Fruit fly (Drosophila melanogaster) whole organism, prepupa: Measurements from ENCODE around the gene CG2246.
A peak's percentile ranks its signal among the peaks of the same experiment; 100 is the strongest.

ENCODE experiments used
- Blimp-1 ChIP-seq: fragments of 200-800 bp; sonication (Bioruptor generic); optimal IDR thresholded peaks from 3 replicates; lab custom pipeline; 2017; ENCODE audit warnings: missing biosample characterization, missing genetic modification characterization, mild to moderate bottlenecking, moderate library complexity, missing genetic modification reagents
- CG10631 ChIP-seq: fragments of 200-800 bp; sonication (Bioruptor generic); optimal IDR thresholded peaks from 2 replicates; lab custom pipeline; 2016; ENCODE audit warnings: missing biosample characterization, missing genetic modification characterization
- CG10669 ChIP-seq: fragments of 200-800 bp; sonication (Bioruptor generic); optimal IDR thresholded peaks from 3 replicates; lab custom pipeline; 2018; ENCODE audit warnings: missing biosample characterization, mild to moderate bottlenecking, missing genetic modification characterization, moderate library complexity
- CG11294 ChIP-seq: fragments of 200-800 bp; sonication (Bioruptor generic); IDR thresholded peaks from 2 replicates; pipeline ENCODE4 v1.3.6; 2022; ENCODE audit warnings: missing biosample characterization, missing genetic modification characterization
- CG11762 ChIP-seq: fragments of 200-800 bp; sonication (Bioruptor generic); optimal IDR thresholded peaks from 3 replicates; lab custom pipeline; 2016; ENCODE audit warnings: missing biosample characterization, missing genetic modification characterization; ENCODE audit not compliant: insufficient read depth
- CG11902 ChIP-seq: fragments of 200-800 bp; sonication (Bioruptor generic); optimal IDR thresholded peaks from 3 replicates; lab custom pipeline; 2016; ENCODE audit warnings: missing biosample characterization, missing genetic modification characterization
- CG15336 ChIP-seq: fragments of 200-800 bp; sonication (Bioruptor generic); IDR thresholded peaks from 2 replicates; pipeline ENCODE4 v1.3.6; 2022; ENCODE audit warnings: missing biosample characterization, missing genetic modification characterization
- CG3032 ChIP-seq: fragments of 200-800 bp; optimal IDR thresholded peaks from 2 replicates; lab custom pipeline; 2019; ENCODE audit warnings: missing biosample characterization, mild to moderate bottlenecking, missing genetic modification characterization, moderate library complexity
- CG32006 ChIP-seq: fragments of 200-800 bp; sonication (Bioruptor generic); optimal IDR thresholded peaks from 3 replicates; lab custom pipeline; 2017; ENCODE audit warnings: missing biosample characterization, mild to moderate bottlenecking, missing genetic modification characterization
- CG34406 ChIP-seq: fragments of 200-800 bp; sonication (Bioruptor generic); optimal IDR thresholded peaks from 3 replicates; lab custom pipeline; 2016; ENCODE audit warnings: missing biosample characterization, missing genetic modification characterization
- CG4318 ChIP-seq: fragments of 200-800 bp; sonication (Bioruptor generic); optimal IDR thresholded peaks from 3 replicates; lab custom pipeline; 2017; ENCODE audit warnings: missing biosample characterization, mild to moderate bottlenecking, missing genetic modification characterization
- CG6163 ChIP-seq: fragments of 200-800 bp; sonication (Bioruptor generic); IDR thresholded peaks from 3 replicates; pipeline ENCODE4 v1.3.6; 2022; ENCODE audit warnings: missing biosample characterization, missing genetic modification characterization
- CG6276 ChIP-seq: fragments of 200-800 bp; sonication (Bioruptor generic); optimal IDR thresholded peaks from 2 replicates; lab custom pipeline; 2017; ENCODE audit warnings: missing biosample characterization, mild to moderate bottlenecking, missing genetic modification characterization
- CG6792 ChIP-seq: fragments of 200-800 bp; sonication (Bioruptor generic); optimal IDR thresholded peaks from 3 replicates; lab custom pipeline; 2016; ENCODE audit warnings: missing biosample characterization, missing genetic modification characterization
- CG6808 ChIP-seq: fragments of 200-800 bp; sonication (Bioruptor generic); optimal IDR thresholded peaks from 3 replicates; lab custom pipeline; 2017; ENCODE audit warnings: missing biosample characterization, missing genetic modification characterization, mild to moderate bottlenecking, moderate library complexity, missing genetic modification reagents
- CG6854 ChIP-seq: fragments of 200-800 bp; sonication (Bioruptor generic); optimal IDR thresholded peaks from 2 replicates; lab custom pipeline; 2017; ENCODE audit warnings: missing biosample characterization, mild to moderate bottlenecking, missing genetic modification characterization
- CG8119 ChIP-seq: fragments of 200-800 bp; sonication (Bioruptor generic); IDR thresholded peaks from 3 replicates; pipeline ENCODE4 v1.3.6; 2022; ENCODE audit warnings: missing biosample characterization, missing genetic modification characterization
- CG8319 ChIP-seq: fragments of 200-800 bp; sonication (Bioruptor generic); optimal IDR thresholded peaks from 3 replicates; lab custom pipeline; 2016; ENCODE audit warnings: missing biosample characterization, missing genetic modification characterization
- CG9139 ChIP-seq: fragments of 200-800 bp; sonication (Bioruptor generic); optimal IDR thresholded peaks from 3 replicates; lab custom pipeline; 2017; ENCODE audit warnings: missing biosample characterization, mild to moderate bottlenecking, missing genetic modification characterization
- Eip75B ChIP-seq: fragments of 200-800 bp; sonication (Bioruptor generic); optimal IDR thresholded peaks from 3 replicates; lab custom pipeline; 2016; ENCODE audit warnings: missing biosample characterization, missing genetic modification characterization
- Eip78C ChIP-seq: fragments of 200-800 bp; sonication (Bioruptor generic); peaks from one replicate; lab custom pipeline; 2016; ENCODE audit warnings: missing biosample characterization, missing genetic modification characterization
- Eip93F ChIP-seq: fragments of 200-800 bp; sonication (Bioruptor generic); optimal IDR thresholded peaks from 2 replicates; lab custom pipeline; 2016; ENCODE audit warnings: missing biosample characterization, mild to moderate bottlenecking, missing genetic modification characterization
- Ets96B ChIP-seq: fragments of 200-800 bp; optimal IDR thresholded peaks from 2 replicates; lab custom pipeline; 2019; ENCODE audit warnings: missing biosample characterization, mild to moderate bottlenecking, missing genetic modification characterization, moderate library complexity
- Hr38 ChIP-seq: sonication (Bioruptor generic); optimal IDR thresholded peaks from 2 replicates; lab custom pipeline; 2016; ENCODE audit warnings: missing biosample characterization, missing genetic modification characterization
- Hr39 ChIP-seq: fragments of 200-800 bp; sonication (Bioruptor generic); optimal IDR thresholded peaks from 2 replicates; lab custom pipeline; 2016; ENCODE audit warnings: missing biosample characterization, missing genetic modification characterization
- Hr4 ChIP-seq: fragments of 200-800 bp; sonication (Bioruptor generic); optimal IDR thresholded peaks from 3 replicates; lab custom pipeline; 2016; ENCODE audit warnings: missing biosample characterization, missing genetic modification characterization
- Lpt ChIP-seq: fragments of 200-800 bp; sonication (Bioruptor generic); optimal IDR thresholded peaks from 3 replicates; lab custom pipeline; 2016; ENCODE audit warnings: missing biosample characterization, missing genetic modification characterization
- Met ChIP-seq: fragments of 200-800 bp; sonication (Bioruptor generic); optimal IDR thresholded peaks from 3 replicates; lab custom pipeline; 2016; ENCODE audit warnings: missing biosample characterization, missing genetic modification characterization
- Smox ChIP-seq: fragments of 200-800 bp; sonication (Bioruptor generic); optimal IDR thresholded peaks from 3 replicates; lab custom pipeline; 2016; ENCODE audit warnings: missing biosample characterization, missing genetic modification characterization
- Sox102F ChIP-seq: fragments of 200-800 bp; sonication (Bioruptor generic); optimal IDR thresholded peaks from 2 replicates; lab custom pipeline; 2016; ENCODE audit warnings: missing biosample characterization, mild to moderate bottlenecking, missing genetic modification characterization
- Sox14 ChIP-seq: fragments of 200-800 bp; sonication (Bioruptor generic); optimal IDR thresholded peaks from 3 replicates; lab custom pipeline; 2016; ENCODE audit warnings: missing biosample characterization, missing genetic modification characterization
- Sox15 ChIP-seq: fragments of 200-800 bp; sonication (Bioruptor generic); optimal IDR thresholded peaks from 3 replicates; lab custom pipeline; 2016; ENCODE audit warnings: missing biosample characterization, missing genetic modification characterization
- achi ChIP-seq: fragments of 200-800 bp; sonication (Bioruptor generic); optimal IDR thresholded peaks from 3 replicates; lab custom pipeline; 2016; ENCODE audit warnings: missing biosample characterization, missing genetic modification characterization
- acj6 ChIP-seq: fragments of 200-800 bp; sonication (Bioruptor generic); optimal IDR thresholded peaks from 3 replicates; lab custom pipeline; 2016; ENCODE audit warnings: missing biosample characterization, missing genetic modification characterization
- cyc ChIP-seq: fragments of 200-800 bp; sonication (Bioruptor generic); optimal IDR thresholded peaks from 3 replicates; lab custom pipeline; 2016; ENCODE audit warnings: missing biosample characterization, missing genetic modification characterization
- dsx ChIP-seq: fragments of 200-800 bp; optimal IDR thresholded peaks from 3 replicates; lab custom pipeline; 2019; ENCODE audit warnings: missing biosample characterization, mild to moderate bottlenecking, missing genetic modification characterization, moderate library complexity; ENCODE audit not compliant: poor library complexity, severe bottlenecking
- eg ChIP-seq: fragments of 200-800 bp; sonication (Bioruptor generic); IDR thresholded peaks from 3 replicates; pipeline ENCODE4 v1.3.6; 2022; ENCODE audit warnings: missing biosample characterization, missing genetic modification characterization
- esn ChIP-seq: fragments of 200-800 bp; sonication (Bioruptor generic); optimal IDR thresholded peaks from 2 replicates; lab custom pipeline; 2016; ENCODE audit warnings: missing biosample characterization, mild to moderate bottlenecking, missing genetic modification characterization, moderate library complexity
- fd59A ChIP-seq: fragments of 200-800 bp; sonication (Bioruptor generic); optimal IDR thresholded peaks from 2 replicates; lab custom pipeline; 2017; ENCODE audit warnings: missing biosample characterization, mild to moderate bottlenecking, missing genetic modification characterization, missing genetic modification reagents
- fkh ChIP-seq: fragments of 200-800 bp; sonication (Bioruptor generic); optimal IDR thresholded peaks from 3 replicates; lab custom pipeline; 2017; ENCODE audit warnings: missing biosample characterization, mild to moderate bottlenecking, missing genetic modification characterization, moderate library complexity
- lz ChIP-seq: fragments of 200-800 bp; sonication (Bioruptor generic); optimal IDR thresholded peaks from 3 replicates; lab custom pipeline; 2016; ENCODE audit warnings: missing biosample characterization, missing genetic modification characterization
- net ChIP-seq: fragments of 200-800 bp; sonication (Bioruptor generic); optimal IDR thresholded peaks from 3 replicates; lab custom pipeline; 2016; ENCODE audit warnings: missing biosample characterization, missing genetic modification characterization
- salr ChIP-seq, 2 experiments: fragments of 200-800 bp; sonication (Bioruptor generic); optimal IDR thresholded peaks; 3 replicates each; lab custom pipeline; 2016 to 2018; ENCODE audit warnings: missing biosample characterization in 2 of 2, missing genetic modification characterization in 2 of 2, mild to moderate bottlenecking in 1 of 2
- spab ChIP-seq: fragments of 200-800 bp; sonication (Bioruptor generic); optimal IDR thresholded peaks from 2 replicates; lab custom pipeline; 2017; ENCODE audit warnings: missing biosample characterization, mild to moderate bottlenecking, missing genetic modification characterization, missing genetic modification reagents
- ss ChIP-seq, 2 experiments: fragments of 200-800 bp; sonication (Bioruptor generic); optimal IDR thresholded peaks; 2 replicates in 1 of 2; 3 replicates in 1 of 2; lab custom pipeline; 2017 to 2018; ENCODE audit warnings: mild to moderate bottlenecking in 2 of 2, missing biosample characterization in 2 of 2, missing genetic modification characterization in 2 of 2, moderate library complexity in 1 of 2
- svp ChIP-seq: fragments of 200-800 bp; sonication (Bioruptor generic); peaks from one replicate; lab custom pipeline; 2016; ENCODE audit warnings: missing biosample characterization, missing genetic modification characterization
- topi ChIP-seq: fragments of 200-800 bp; sonication (Bioruptor generic); optimal IDR thresholded peaks from 3 replicates; lab custom pipeline; 2016; ENCODE audit warnings: missing biosample characterization, missing genetic modification characterization
- vri ChIP-seq: fragments of 200-800 bp; sonication (Bioruptor generic); optimal IDR thresholded peaks from 3 replicates; lab custom pipeline; 2016; ENCODE audit warnings: missing biosample characterization, mild to moderate bottlenecking, missing genetic modification characterization

CG2246 gene

dm6 chr3R:30592733-30593132, 8.6 kb downstream of the CG2246 start:
- TF ChIP-seq CG4318 (GFP tag; lab: Kevin White, UChicago), result no peak
- peak; percentile 8 for TF ChIP-seq svp (GFP tag; lab: Kevin White, UChicago)
- TF ChIP-seq vri, result peak; percentile 21

- TF ChIP-seq CG11902 (GFP tag; lab: Kevin White, UChicago) (no peak), Eip78C (GFP tag; lab: Kevin White, UChicago) (peak; percentile 44), svp (GFP tag; lab: Kevin White, UChicago) (peak; percentile 6)
These were observed 10.4 kb downstream of the CG2246 start for dm6 chr3R:30590845-30591244.

dm6 chr3R:30590237-30590636, 11.1 kb downstream of the CG2246 start:
- TF ChIP-seq Hr38 (GFP tag; lab: Kevin White, UChicago) (no peak), CG32006 (peak; percentile 15), Sox14 (GFP tag; lab: Kevin White, UChicago) (no peak), Ets96B (tag; lab: Kevin White, UChicago) (no peak), lz (peak; percentile 28), Lpt (no peak), CG11902 (GFP tag; lab: Kevin White, UChicago) (peak; percentile 21), CG10631 (GFP tag; lab: Kevin White, UChicago) (peak; percentile 6), salr (GFP tag; optimal IDR thresholded peaks at IDR 0.05; lab: Kevin White, UChicago) (no peak), CG6808 (no peak), Sox102F (GFP tag; lab: Kevin White, UChicago) (peak; percentile 25), CG9139 (no peak), CG11294 (no peak), CG15336 (GFP tag; lab: Robert Waterston, UW) (no peak), CG6792 (GFP tag; lab: Kevin White, UChicago) (peak; percentile 34), CG8119 (GFP tag; lab: Robert Waterston, UW) (no peak), Hr39 (GFP tag; lab: Kevin White, UChicago) (peak; percentile 11), CG6163 (GFP tag; lab: Robert Waterston, UW) (peak; percentile 26; the same call in 2 of the 3 replicates), dsx (no peak), fkh (no peak), Eip75B (GFP tag; lab: Kevin White, UChicago) (peak; percentile 27), CG6854 (GFP tag; lab: Kevin White, UChicago) (no peak), cyc (GFP tag; lab: Kevin White, UChicago) (no peak), spab (GFP tag; lab: Kevin White, UChicago) (no peak), esn (GFP tag; lab: Kevin White, UChicago) (peak; percentile 44), Hr4 (GFP tag; lab: Kevin White, UChicago) (no peak), CG8319 (GFP tag; lab: Kevin White, UChicago) (no peak), fd59A (GFP tag; lab: Kevin White, UChicago) (no peak), CG34406 (GFP tag; lab: Kevin White, UChicago) (peak; percentile 7), CG11762 (no peak), Blimp-1 (GFP tag; lab: Kevin White, UChicago) (no peak), svp (GFP tag; lab: Kevin White, UChicago) (peak; percentile 66), ss (GFP tag; optimal IDR thresholded peaks at IDR 0.05; lab: Kevin White, UChicago) (no peak), acj6 (GFP tag; lab: Kevin White, UChicago) (peak; percentile 37), Met (GFP tag; lab: Kevin White, UChicago) (peak; percentile 13), Eip93F (GFP tag; lab: Kevin White, UChicago) (no peak), net (GFP tag; lab: Kevin White, UChicago) (no peak), CG6276 (no peak), CG3032 (no peak), CG10669 (GFP tag; lab: Kevin White, UChicago) (peak; percentile 3), topi (GFP tag; lab: Kevin White, UChicago) (peak; percentile 35), Smox (GFP tag; lab: Kevin White, UChicago) (no peak), achi (GFP tag; lab: Kevin White, UChicago) (no peak), Sox15 (no peak), eg (GFP tag; lab: Robert Waterston, UW) (no peak)
